Worm (Caenorhabditis elegans) whole organism, L4 larva: ENCODE data around the gene smrd-1.

Experiments
- F37D6.2 ChIP-seq: sonication (generic microtip); optimal IDR thresholded peaks from 2 replicates; lab custom pipeline; 2016; ENCODE audit warnings: mild to moderate bottlenecking, missing genetic modification characterization, missing compliant biosample characterization
- F44E2.7 ChIP-seq: fragments of 200-800 bp; sonication (Bioruptor generic); IDR thresholded peaks from 2 replicates; pipeline ENCODE4 v2.1.2; 2022; ENCODE audit warnings: missing genetic modification characterization, missing compliant biosample characterization
- Y105C5A.15 ChIP-seq: fragments of 200-800 bp; sonication (Bioruptor generic); IDR thresholded peaks from 2 replicates; pipeline ENCODE4 v1.3.6; 2022; ENCODE audit warnings: missing genetic modification characterization, missing compliant biosample characterization
- Y5F2A.4 ChIP-seq: fragments of 200-800 bp; sonication (Bioruptor generic); optimal IDR thresholded peaks from 2 replicates; lab custom pipeline; 2018; ENCODE audit warnings: mild to moderate bottlenecking, missing genetic modification characterization, missing compliant biosample characterization
- aha-1 ChIP-seq: fragments of 150-350 bp; peaks from one replicate; lab custom pipeline; 2014; ENCODE audit warnings: missing biosample characterization, missing genetic modification characterization
- arid-1 ChIP-seq: fragments of 200-800 bp; sonication (Bioruptor generic); conservative IDR thresholded peaks from 2 replicates; pipeline ENCODE4 v1.3.6; 2022; ENCODE audit warnings: missing genetic modification reagents, missing genetic modification characterization, missing compliant biosample characterization
- ceh-62 ChIP-seq: sonication (generic microtip); optimal IDR thresholded peaks from 2 replicates; lab custom pipeline; 2017; ENCODE audit warnings: missing biosample characterization, missing genetic modification characterization
- ctbp-1 ChIP-seq: fragments of 200-800 bp; sonication (Bioruptor generic); IDR thresholded peaks from 2 replicates; pipeline ENCODE4 v1.3.6; 2022; ENCODE audit warnings: missing genetic modification reagents, missing genetic modification characterization, missing compliant biosample characterization
- daf-8 ChIP-seq: fragments of 200-800 bp; sonication (Bioruptor generic); IDR thresholded peaks from 2 replicates; pipeline ENCODE4 v1.3.6; 2022; ENCODE audit warnings: missing genetic modification characterization, missing compliant biosample characterization
- dmd-6 ChIP-seq: fragments of 200-800 bp; sonication (Bioruptor generic); IDR thresholded peaks from 2 replicates; pipeline ENCODE4 v1.3.6; 2022; ENCODE audit warnings: missing genetic modification reagents, missing genetic modification characterization, missing compliant biosample characterization
- dmd-8 ChIP-seq: fragments of 200-800 bp; sonication (Bioruptor generic); IDR thresholded peaks from 2 replicates; pipeline ENCODE4 v1.3.6; 2022; ENCODE audit warnings: missing genetic modification characterization, missing compliant biosample characterization
- dmd-9 ChIP-seq: fragments of 200-800 bp; sonication (Bioruptor generic); IDR thresholded peaks from 2 replicates; pipeline ENCODE4 v1.3.6; 2022; ENCODE audit warnings: missing genetic modification reagents, missing genetic modification characterization, missing compliant biosample characterization
- dve-1 ChIP-seq: sonication (generic microtip); optimal IDR thresholded peaks from 2 replicates; lab custom pipeline; 2017; ENCODE audit warnings: antibody characterized with exemption, mild to moderate bottlenecking, missing genetic modification characterization, missing compliant biosample characterization; ENCODE audit not compliant: insufficient read depth
- gei-8 ChIP-seq: fragments of 200-800 bp; sonication (Bioruptor generic); optimal IDR thresholded peaks from 2 replicates; lab custom pipeline; 2018; ENCODE audit warnings: mild to moderate bottlenecking, missing genetic modification characterization, missing compliant biosample characterization
- hlh-11 ChIP-seq: fragments of 200-800 bp; sonication (Bioruptor generic); optimal IDR thresholded peaks from 2 replicates; lab custom pipeline; 2018; ENCODE audit warnings: mild to moderate bottlenecking, missing genetic modification characterization, missing compliant biosample characterization
- hmg-1.1 ChIP-seq: fragments of 200-800 bp; sonication (Bioruptor generic); IDR thresholded peaks from 2 replicates; pipeline ENCODE4 v1.3.6; 2022; ENCODE audit warnings: missing genetic modification reagents, missing genetic modification characterization, missing compliant biosample characterization
- lin-15B ChIP-seq: fragments of 150-350 bp; sonication (generic microtip); optimal IDR thresholded peaks from 3 replicates; lab custom pipeline; 2014; ENCODE audit warnings: missing biosample characterization, missing genetic modification characterization
- lin-29 ChIP-seq: fragments of 200-800 bp; sonication (Bioruptor generic); IDR thresholded peaks from 2 replicates; pipeline ENCODE4 v1.3.6; 2022; ENCODE audit warnings: missing genetic modification reagents, missing genetic modification characterization, missing compliant biosample characterization
- lin-38 ChIP-seq: fragments of 200-800 bp; sonication (Bioruptor generic); IDR thresholded peaks from 2 replicates; pipeline ENCODE4 v1.3.6; 2022; ENCODE audit warnings: missing genetic modification reagents, missing genetic modification characterization, missing compliant biosample characterization
- lir-3 ChIP-seq: sonication (generic microtip); optimal IDR thresholded peaks from 2 replicates; lab custom pipeline; 2016; ENCODE audit warnings: mild to moderate bottlenecking, missing genetic modification characterization, missing compliant biosample characterization
- madf-5 ChIP-seq, 2 experiments: fragments of 200-800 bp; sonication (Bioruptor generic); IDR thresholded peaks; 2 replicates each; pipeline ENCODE4 v1.3.6; 2022; ENCODE audit warnings: missing compliant biosample characterization in 2 of 2, missing genetic modification characterization in 2 of 2
- mdl-1 ChIP-seq, 2 experiments: fragments of 150-350 bp in 1 of 2; sonication (generic microtip) in 1 of 2; optimal IDR thresholded peaks; 2 replicates each; lab custom pipeline; 2014 to 2017; ENCODE audit warnings: missing biosample characterization in 2 of 2, missing genetic modification characterization in 2 of 2
- mes-2 ChIP-seq: sonication (generic microtip); optimal IDR thresholded peaks from 2 replicates; lab custom pipeline; 2016; ENCODE audit warnings: missing genotype, mild to moderate bottlenecking, missing genetic modification characterization, missing compliant biosample characterization; ENCODE audit not compliant: poor library complexity, severe bottlenecking
- mxl-3 ChIP-seq: fragments of 200-800 bp; sonication (Bioruptor generic); optimal IDR thresholded peaks from 2 replicates; lab custom pipeline; 2018; ENCODE audit warnings: mild to moderate bottlenecking, missing genetic modification characterization, missing compliant biosample characterization
- nhr-10 ChIP-seq: fragments of 150-350 bp; optimal IDR thresholded peaks from 2 replicates; lab custom pipeline; 2014; ENCODE audit warnings: missing biosample characterization, missing genetic modification characterization
- nhr-25 ChIP-seq: sonication (generic microtip); optimal IDR thresholded peaks from 2 replicates; lab custom pipeline; 2017; ENCODE audit warnings: missing genetic modification characterization, mild to moderate bottlenecking, missing compliant biosample characterization, antibody characterized with exemption, moderate library complexity, borderline replicate concordance; ENCODE audit not compliant: insufficient read depth
- nhr-42 ChIP-seq: fragments of 200-800 bp; sonication (Bioruptor generic); IDR thresholded peaks from 2 replicates; pipeline ENCODE4 v1.3.6; 2022; ENCODE audit warnings: missing genetic modification characterization, missing compliant biosample characterization
- nhr-77 ChIP-seq: fragments of 150-350 bp; optimal IDR thresholded peaks from 2 replicates; lab custom pipeline; 2014; ENCODE audit warnings: missing biosample characterization, missing genetic modification characterization
- pha-4 ChIP-seq, 2 experiments: fragments of 150-350 bp in 1 of 2; fragments of 200-800 bp in 1 of 2; sonication (Bioruptor generic) in 1 of 2; IDR thresholded peaks in 1 of 2; optimal IDR thresholded peaks in 1 of 2; 2 replicates each; pipeline versions ENCODE4 v1.3.6 to Lab custom; 2014 to 2022; ENCODE audit warnings: missing genetic modification characterization in 2 of 2, missing genetic modification reagents in 2 of 2, missing biosample characterization in 1 of 2, missing compliant biosample characterization in 1 of 2
- php-3 ChIP-seq: fragments of 200-800 bp; sonication (Bioruptor generic); IDR thresholded peaks from 2 replicates; pipeline ENCODE4 v1.3.6; 2022; ENCODE audit warnings: missing genetic modification reagents, missing genetic modification characterization, missing compliant biosample characterization
- pqm-1 ChIP-seq: sonication (generic microtip); optimal IDR thresholded peaks from 2 replicates; lab custom pipeline; 2017; ENCODE audit warnings: missing biosample characterization, missing genetic modification characterization
- skn-1 ChIP-seq: fragments of 150-350 bp; optimal IDR thresholded peaks from 2 replicates; lab custom pipeline; 2014; ENCODE audit warnings: missing biosample characterization, missing genetic modification characterization
- tra-1 ChIP-seq: fragments of 200-800 bp; sonication (Bioruptor generic); IDR thresholded peaks from 2 replicates; pipeline ENCODE4 v1.3.6; 2022; ENCODE audit warnings: missing genetic modification reagents, missing genetic modification characterization, missing compliant biosample characterization
- unc-130 ChIP-seq: sonication (generic microtip); optimal IDR thresholded peaks from 2 replicates; lab custom pipeline; 2016; ENCODE audit warnings: missing genetic modification reagents, missing genetic modification characterization, missing compliant biosample characterization
- unc-62 ChIP-seq, 3 experiments: fragments of 150-350 bp in 1 of 3; sonication (generic microtip); optimal IDR thresholded peaks in 2 of 3; peaks in 1 of 3; 1 replicate in 1 of 3; 2 replicates in 2 of 3; lab custom pipeline; 2014 to 2017; ENCODE audit warnings: missing biosample characterization in 3 of 3, missing genetic modification characterization in 3 of 3, missing genetic modification reagents in 3 of 3, missing genotype in 1 of 3
- vab-7 ChIP-seq: fragments of 200-800 bp; sonication (Bioruptor generic); IDR thresholded peaks from 2 replicates; pipeline ENCODE4 v1.3.6; 2022; ENCODE audit warnings: missing genetic modification reagents, missing genetic modification characterization, missing compliant biosample characterization
- zag-1 ChIP-seq: fragments of 150-350 bp; optimal IDR thresholded peaks from 2 replicates; lab custom pipeline; 2014; ENCODE audit warnings: missing biosample characterization, missing genetic modification characterization
- zip-11 ChIP-seq: fragments of 200-800 bp; sonication (Bioruptor generic); IDR thresholded peaks from 2 replicates; pipeline ENCODE4 v1.3.6; 2022; ENCODE audit warnings: missing genetic modification characterization, missing compliant biosample characterization
- ztf-7 ChIP-seq: fragments of 150-350 bp; optimal IDR thresholded peaks from 2 replicates; lab custom pipeline; 2014; ENCODE audit warnings: missing biosample characterization, missing genetic modification characterization

smrd-1 gene

DNA sequence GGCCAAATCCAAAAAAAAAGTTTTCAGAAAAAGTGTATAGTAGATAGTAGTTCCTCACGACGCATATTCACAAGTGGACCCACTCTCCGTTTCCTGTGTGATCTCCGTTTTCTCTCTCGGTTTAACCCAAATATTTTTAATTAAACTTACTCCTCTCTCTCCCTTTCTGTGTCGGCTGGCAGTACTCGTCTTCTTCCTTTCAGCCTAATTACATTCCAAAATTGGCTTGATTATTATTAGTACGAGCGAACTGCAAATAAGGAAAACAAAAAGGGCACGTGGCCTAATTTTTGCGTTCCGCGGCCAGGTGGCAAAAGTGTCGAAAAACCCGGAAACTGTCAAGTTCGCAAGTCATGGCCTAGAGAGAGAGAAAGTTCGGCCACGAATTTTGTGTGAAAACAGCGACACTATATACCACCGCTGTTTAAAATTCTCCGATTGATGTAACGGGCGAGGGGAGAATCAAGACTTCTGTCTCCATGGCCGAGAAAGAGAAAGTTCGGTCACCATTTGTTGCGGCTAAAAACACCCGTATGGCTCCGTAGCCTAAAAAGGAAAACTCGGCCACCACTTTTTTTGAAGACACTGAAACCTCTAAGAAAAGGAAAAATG is 38.8 kb downstream of the smrd-1 start:
- TF ChIP-seq unc-62 (GFP tag; optimal IDR thresholded peaks at IDR 0.05 in 1 of 2; lab: Kevin White, UChicago) = peak in 1 of 2 experiments; percentile 91
- no peak for TF ChIP-seq unc-62 (tag; optimal IDR thresholded peaks at IDR 0.05; lab: Kevin White, UChicago)
- no peak for TF ChIP-seq dmd-8 (GFP tag; lab: Robert Waterston, UW)
- peak; percentile 75 for TF ChIP-seq aha-1 (tag; lab: Kevin White, UChicago)
- TF ChIP-seq ctbp-1 (GFP tag; lab: Robert Waterston, UW) = 0 out of 2 replicates have a peak, but pooled peaks have one; percentile 30

- TF ChIP-seq vab-7 = no peak
- no peak for TF ChIP-seq nhr-10 (tag; lab: Kevin White, UChicago)
- TF ChIP-seq arid-1 (GFP tag; lab: Robert Waterston, UW) = no peak
- TF ChIP-seq tra-1 (GFP tag; lab: Robert Waterston, UW) = no peak
- no peak for TF ChIP-seq lin-38 (GFP tag; lab: Robert Waterston, UW)
- TF ChIP-seq, all 104 proteins: peak for 0
These were observed 39.8 kb downstream of the smrd-1 start, which contains the start of gene M03C11.1 for ce11 chrIII:10395990-10396389. TSS of gene M03C11.1 (minus strand) at chrIII:10396090.

DNA sequence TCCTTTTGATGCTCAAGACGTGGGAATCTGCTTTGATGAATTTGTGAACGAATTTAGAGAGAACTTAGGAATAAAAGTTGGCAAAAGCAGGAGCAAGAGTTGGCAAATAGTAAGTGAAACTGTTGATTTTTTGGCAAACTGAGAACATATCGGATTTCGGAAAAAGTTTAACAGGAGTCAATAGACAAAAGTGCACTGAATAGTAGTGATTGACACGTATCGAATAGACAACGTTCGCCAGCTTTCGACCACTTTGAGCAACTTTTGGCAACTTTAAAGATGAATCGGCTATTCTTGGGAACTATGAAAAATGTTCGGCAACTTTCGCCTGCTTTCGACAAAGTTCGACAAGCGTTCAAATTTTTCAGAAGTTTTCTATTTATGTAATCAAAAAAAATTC is 44.2 kb downstream of the smrd-1 start, which contains the start of gene M03C11.9:
Gene M03C11.9, minus strand, starts transcription at position 101 of the 400 bp plus-strand sequence.
- TF ChIP-seq dmd-8 (GFP tag; lab: Robert Waterston, UW) = no peak
- TF ChIP-seq unc-62 (GFP tag; optimal IDR thresholded peaks at IDR 0.05 in 1 of 2; lab: Kevin White, UChicago) = peak in 1 of 2 experiments; percentile 52
- no peak for TF ChIP-seq unc-62 (tag; optimal IDR thresholded peaks at IDR 0.05; lab: Kevin White, UChicago)

ce11 chrIII:10389608-10390007 is 46.2 kb downstream of the smrd-1 start:
- no peak for TF ChIP-seq Y5F2A.4 (GFP tag; lab: Kevin White, UChicago)
- no peak for TF ChIP-seq mes-2
- TF ChIP-seq lin-15B = no peak
- no peak for TF ChIP-seq Y105C5A.15 (GFP tag; lab: Robert Waterston, UW)
- no peak for TF ChIP-seq ztf-7
- no peak for TF ChIP-seq mdl-1 (tag; optimal IDR thresholded peaks at IDR 0.05; lab: Kevin White, UChicago)
- no peak for TF ChIP-seq dmd-6
- no peak for TF ChIP-seq pqm-1 (tag; lab: Kevin White, UChicago)
- TF ChIP-seq lin-29 (GFP tag; lab: Robert Waterston, UW) = no peak
- TF ChIP-seq dve-1 (tag; lab: Kevin White, UChicago) = no peak
- TF ChIP-seq F37D6.2 (tag; lab: Kevin White, UChicago) = no peak
- no peak for TF ChIP-seq F44E2.7
- TF ChIP-seq hlh-11 = no peak
- TF ChIP-seq php-3 = no peak
- no peak for TF ChIP-seq dmd-9 (GFP tag; lab: Robert Waterston, UW)
- no peak for TF ChIP-seq unc-62 (GFP tag; optimal IDR thresholded peaks at IDR 0.05 in 1 of 2; lab: Kevin White, UChicago)
- TF ChIP-seq unc-62 (tag; optimal IDR thresholded peaks at IDR 0.05; lab: Kevin White, UChicago) = no peak
- no peak for TF ChIP-seq nhr-25 (tag; lab: Kevin White, UChicago)
- no peak for TF ChIP-seq ceh-62
- TF ChIP-seq hmg-1.1 (GFP tag; lab: Robert Waterston, UW) = no peak

ce11 chrIII:10386476-10386875 is 49.3 kb downstream of the smrd-1 start, which contains the start of gene C38H2.3:
TSS of gene C38H2.3 (minus strand) at chrIII:10386576.
- TF ChIP-seq gei-8 (GFP tag; lab: Kevin White, UChicago) = no peak
- TF ChIP-seq lin-15B = no peak
- TF ChIP-seq daf-8 (GFP tag; lab: Robert Waterston, UW) = no peak
- no peak for TF ChIP-seq unc-62 (GFP tag; optimal IDR thresholded peaks at IDR 0.05 in 1 of 2; lab: Kevin White, UChicago)
- no peak for TF ChIP-seq unc-62 (tag; optimal IDR thresholded peaks at IDR 0.05; lab: Kevin White, UChicago)
- TF ChIP-seq mxl-3 = no peak
- TF ChIP-seq Y105C5A.15 (GFP tag; lab: Robert Waterston, UW) = no peak
- TF ChIP-seq tra-1 (GFP tag; lab: Robert Waterston, UW) = no peak
- no peak for TF ChIP-seq pha-4 (GFP tag; IDR thresholded peaks at IDR 0.05; lab: Robert Waterston, UW)
- TF ChIP-seq pha-4 (tag; optimal IDR thresholded peaks at IDR 0.05; lab: Kevin White, UChicago) = no peak
- no peak for TF ChIP-seq unc-130 (GFP tag; lab: Kevin White, UChicago)
- no peak for TF ChIP-seq lir-3 (tag; lab: Kevin White, UChicago)
- no peak for TF ChIP-seq madf-5 (GFP tag; IDR thresholded peaks at IDR 0.05; lab: Robert Waterston, UW)
- TF ChIP-seq nhr-42 (GFP tag; lab: Robert Waterston, UW) = no peak
- TF ChIP-seq nhr-77 (tag; lab: Kevin White, UChicago) = no peak
- no peak for TF ChIP-seq ctbp-1 (GFP tag; lab: Robert Waterston, UW)
- TF ChIP-seq nhr-25 (tag; lab: Kevin White, UChicago) = no peak
- TF ChIP-seq skn-1 (tag; lab: Kevin White, UChicago) = no peak
- TF ChIP-seq nhr-10 (tag; lab: Kevin White, UChicago) = no peak
- TF ChIP-seq zag-1 (tag; lab: Kevin White, UChicago) = no peak
- no peak for TF ChIP-seq zip-11 (GFP tag; lab: Robert Waterston, UW)
- TF ChIP-seq, all 104 proteins: peak for 0
